Fruit fly (Drosophila melanogaster) whole organism, wandering third instar larva: ENCODE results near the gene CG4914.

Experiments
- GATAd ChIP-seq: sonication (Bioruptor generic); optimal IDR thresholded peaks from 2 replicates; lab custom pipeline; 2016; ENCODE audit warnings: missing biosample characterization, missing genetic modification characterization
- Myc ChIP-seq: fragments of >200 bp; optimal IDR thresholded peaks from 2 replicates; lab custom pipeline; 2017
- OdsH ChIP-seq: fragments of 200-800 bp; sonication (Bioruptor generic); optimal IDR thresholded peaks from 2 replicates; lab custom pipeline; 2016; ENCODE audit warnings: missing biosample characterization, mild to moderate bottlenecking, missing genetic modification characterization
- br ChIP-seq: fragments of 200-800 bp; sonication (Bioruptor generic); optimal IDR thresholded peaks from 2 replicates; lab custom pipeline; 2016; ENCODE audit warnings: missing biosample characterization, missing genetic modification characterization
- dmrt93B ChIP-seq: fragments of 200-800 bp; sonication (Bioruptor generic); optimal IDR thresholded peaks from 2 replicates; lab custom pipeline; 2018; ENCODE audit warnings: missing biosample characterization, mild to moderate bottlenecking, missing genetic modification characterization
- ey ChIP-seq: fragments of 200-800 bp; sonication (Bioruptor generic); optimal IDR thresholded peaks from 2 replicates; lab custom pipeline; 2016; ENCODE audit warnings: missing biosample characterization, missing genetic modification characterization
- h ChIP-seq: fragments of 200-800 bp; sonication (Bioruptor generic); optimal IDR thresholded peaks from 3 replicates; lab custom pipeline; 2016; ENCODE audit warnings: missing biosample characterization, mild to moderate bottlenecking, missing genetic modification characterization
- pan ChIP-seq: fragments of >200 bp; optimal IDR thresholded peaks from 2 replicates; lab custom pipeline; 2017
- usp ChIP-seq: fragments of >200 bp; optimal IDR thresholded peaks from 2 replicates; lab custom pipeline; 2017; ENCODE audit warnings: missing biosample characterization, missing genetic modification characterization

- TF ChIP-seq br (GFP tag; lab: Kevin White, UChicago) = peak; percentile 76
- TF ChIP-seq ey (GFP tag; lab: Kevin White, UChicago) = peak; percentile 73
- no peak for TF ChIP-seq usp (GFP tag; lab: Kevin White, UChicago)
- peak; percentile 68 for TF ChIP-seq OdsH (GFP tag; lab: Kevin White, UChicago)
- TF ChIP-seq GATAd (GFP tag; lab: Kevin White, UChicago) = no peak
- peak; percentile 79 for TF ChIP-seq h (GFP tag; lab: Kevin White, UChicago)
- no peak for TF ChIP-seq pan (lab: Kevin White, UChicago)
- TF ChIP-seq dmrt93B = peak; percentile 31
- TF ChIP-seq Myc (lab: Kevin White, UChicago) = no peak
Observed at dm6 chr3L:14665802-14666351, 12.1 kb downstream of the CG4914 start.
